Fruit fly (Drosophila melanogaster): ENCODE measurements around the gene RabX2.

The RabX2 gene

DNA sequence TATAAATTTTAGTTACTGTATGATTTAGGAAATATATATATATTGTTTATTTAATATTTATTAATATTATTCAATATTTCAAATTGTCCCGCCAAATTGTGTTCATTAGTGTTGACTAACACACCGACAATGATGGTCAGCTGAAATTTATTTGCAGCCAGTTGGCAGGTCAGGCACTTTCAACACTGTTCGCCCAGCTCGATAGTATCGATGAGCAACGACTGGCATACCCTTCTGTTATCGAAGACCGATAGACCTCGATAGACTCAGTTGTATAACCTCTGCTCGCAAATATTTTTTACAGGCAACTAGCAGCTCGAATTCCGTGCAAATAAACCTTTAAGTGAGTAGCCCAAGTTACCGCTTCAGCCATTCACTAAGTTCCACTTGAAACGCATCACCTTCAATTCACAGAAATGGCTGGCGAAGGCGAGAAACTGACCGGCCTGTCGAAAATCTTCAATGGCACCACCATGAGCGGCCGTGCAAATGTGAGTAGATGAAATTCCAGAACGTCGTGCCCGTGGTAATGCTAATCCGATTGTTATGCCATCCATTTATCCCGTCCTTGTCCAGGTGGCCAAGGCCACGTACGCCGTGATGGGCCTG lies 43.4 kb downstream of the RabX2 start, which contains the start of gene Neb-cGP (continued):
- peak; percentile 23 for TF ChIP-seq dmrt99B (tag; optimal IDR thresholded peaks at IDR 0.05)
- TF ChIP-seq CG2889 (GFP tag; IDR thresholded peaks at IDR 0.05): no peak
- TF ChIP-seq CG12071 (GFP tag; optimal IDR thresholded peaks at IDR 0.05): peak; percentile 34
- peak; percentile 79 for TF ChIP-seq Sry-δ (GFP tag; optimal IDR thresholded peaks at IDR 0.05)
- TF ChIP-seq ranshi (GFP tag; IDR thresholded peaks at IDR 0.05): peak; percentile 44; the same call in 1 of the 2 replicates
- TF ChIP-seq D19A (tag; optimal IDR thresholded peaks at IDR 0.05): peak; percentile 29
- no peak for TF ChIP-seq CG32772 (GFP tag; IDR thresholded peaks at IDR 0.05)
- peak; percentile 90 for TF ChIP-seq Scr (GFP tag; IDR thresholded peaks at IDR 0.05; ENCODE audit: partially characterized antibody)
- peak; percentile 96 for TF ChIP-seq Ets65A (GFP tag)
- no peak for TF ChIP-seq sens-2 (GFP tag; IDR thresholded peaks at IDR 0.05)
- peak; percentile 71 for TF ChIP-seq CG11085 (GFP tag; IDR thresholded peaks at IDR 0.05)
- TF ChIP-seq HHEX (GFP tag; optimal IDR thresholded peaks at IDR 0.05): peak; percentile 41
- peak; percentile 96 for TF ChIP-seq Med (GFP tag)
- peak; percentile 88 for TF ChIP-seq CG14860 (GFP tag; IDR thresholded peaks at IDR 0.05; ENCODE audit: partially characterized antibody)
- TF ChIP-seq lilli (GFP tag; optimal IDR thresholded peaks at IDR 0.05): peak; percentile 77
- peak; percentile 59 for TF ChIP-seq CG9609 (GFP tag; optimal IDR thresholded peaks at IDR 0.05)
- TF ChIP-seq CG9876 (GFP tag; optimal IDR thresholded peaks at IDR 0.05): peak; percentile 40
- TF ChIP-seq CG10543 (GFP tag; optimal IDR thresholded peaks at IDR 0.05): peak; percentile 69
- TF ChIP-seq mam (GFP tag; optimal IDR thresholded peaks at IDR 0.05): peak; percentile 80
- TF ChIP-seq stwl (tag; optimal IDR thresholded peaks at IDR 0.05): peak; percentile 98
- peak; percentile 97 for TF ChIP-seq Dp (GFP tag; optimal IDR thresholded peaks at IDR 0.05)
- TF ChIP-seq CG1603 (tag; optimal IDR thresholded peaks at IDR 0.05): peak; percentile 88
- TF ChIP-seq Chrac-16 (GFP tag; optimal IDR thresholded peaks at IDR 0.05): peak; percentile 61
- peak; percentile 14 for TF ChIP-seq CG16815 (GFP tag; optimal IDR thresholded peaks at IDR 0.05)
- TF ChIP-seq Bteb2 (GFP tag; optimal IDR thresholded peaks at IDR 0.05): peak; percentile 1
- TF ChIP-seq CG10959 (GFP tag; IDR thresholded peaks at IDR 0.05): no peak
- peak; percentile 45 for TF ChIP-seq CG30020 (tag; optimal IDR thresholded peaks at IDR 0.05)
- peak; percentile 75 for TF ChIP-seq caup (GFP tag; optimal IDR thresholded peaks at IDR 0.05; ENCODE audit: severe bottlenecking)
- peak; percentile 20 for TF ChIP-seq CG7556 (GFP tag; optimal IDR thresholded peaks at IDR 0.05)
- TF ChIP-seq ato (GFP tag; IDR thresholded peaks at IDR 0.05; ENCODE audit: partially characterized antibody): peak; percentile 94
- TF ChIP-seq CG2116 (GFP tag; optimal IDR thresholded peaks at IDR 0.05): peak; percentile 88
- peak; percentile 96 for TF ChIP-seq unc-4 (GFP tag; IDR thresholded peaks at IDR 0.05; ENCODE audit: partially characterized antibody)
- peak; percentile 84 for TF ChIP-seq CG2120 (GFP tag; optimal IDR thresholded peaks at IDR 0.05)
- no peak for TF ChIP-seq fd64A (GFP tag; optimal IDR thresholded peaks at IDR 0.05)
- TF ChIP-seq odd (GFP tag; optimal IDR thresholded peaks at IDR 0.05): peak; percentile 8
- no peak for TF ChIP-seq CG4730 (GFP tag; IDR thresholded peaks at IDR 0.05)
- no peak for TF ChIP-seq CG8765 (GFP tag; IDR thresholded peaks at IDR 0.05)
- no peak for TF ChIP-seq CG4404 (GFP tag; IDR thresholded peaks at IDR 0.05)
- TF ChIP-seq Trl (optimal IDR thresholded peaks at IDR 0.05): no peak
- TF ChIP-seq Trl (GFP tag; optimal IDR thresholded peaks at IDR 0.05): peak; percentile 66
- peak; percentile 62 for TF ChIP-seq Antp (GFP tag; optimal IDR thresholded peaks at IDR 0.05)
- peak; percentile 7 for TF ChIP-seq Ssrp (tag; optimal IDR thresholded peaks at IDR 0.05)
- peak; percentile 40 for TF ChIP-seq unpg (GFP tag; optimal IDR thresholded peaks at IDR 0.05)
- TF ChIP-seq CG13123 (GFP tag; optimal IDR thresholded peaks at IDR 0.05): no peak
- peak; percentile 28 for TF ChIP-seq gsb-n (tag; optimal IDR thresholded peaks at IDR 0.05)
- peak; percentile 44 for TF ChIP-seq dm (GFP tag; optimal IDR thresholded peaks at IDR 0.05)
- peak; percentile 34; the same call in 1 of the 2 replicates for TF ChIP-seq E2f1 (GFP tag; IDR thresholded peaks at IDR 0.05)
- peak; percentile 70; the same call in 2 of the 3 replicates for TF ChIP-seq Doc3 (GFP tag; IDR thresholded peaks at IDR 0.05; ENCODE audit: partially characterized antibody)
- no peak for TF ChIP-seq Abd-B (GFP tag; optimal IDR thresholded peaks at IDR 0.05)
- peak; percentile 69 to 79 for TF ChIP-seq dpn (GFP tag; optimal IDR thresholded peaks at IDR 0.05)
